Fruit fly (Drosophila melanogaster): ENCODE data around the gene CG8372.

DNA sequence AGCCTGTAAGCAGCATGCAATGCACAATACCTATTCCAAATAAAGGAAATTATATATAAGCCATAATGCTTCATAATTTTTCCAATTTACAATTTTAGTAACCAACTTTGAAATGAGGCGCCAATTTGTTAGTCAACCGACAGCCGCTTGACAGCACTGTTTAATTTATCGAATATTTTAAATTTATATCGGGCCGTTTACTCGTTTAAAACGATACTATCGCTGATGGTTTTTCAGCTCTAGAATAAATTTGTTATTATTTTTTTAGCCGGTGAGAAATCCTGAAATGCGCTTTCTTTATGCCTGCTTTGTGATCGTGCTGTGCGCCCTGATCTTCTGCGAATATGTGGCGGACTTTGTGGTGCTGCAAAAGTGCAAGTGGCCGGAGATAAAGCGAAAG, 13.9 kb downstream of the CG8372 start, which contains the start of gene PGAP5:
- peak; percentile 59 for TF ChIP-seq Crg-1 (GFP tag; optimal IDR thresholded peaks at IDR 0.05)
- no peak for TF ChIP-seq toe (GFP tag; optimal IDR thresholded peaks at IDR 0.05)
- TF ChIP-seq CG7045 (GFP tag; optimal IDR thresholded peaks at IDR 0.05): no peak
- TF ChIP-seq CG5204 (GFP tag; optimal IDR thresholded peaks at IDR 0.05): no peak
- TF ChIP-seq bab1 (GFP tag; optimal IDR thresholded peaks at IDR 0.05): peak; percentile 21
- TF ChIP-seq CG12768 (GFP tag; optimal IDR thresholded peaks at IDR 0.05): no peak
- TF ChIP-seq pad (GFP tag; optimal IDR thresholded peaks at IDR 0.05): peak; percentile 51
- no peak for TF ChIP-seq Hr96 (GFP tag; optimal IDR thresholded peaks at IDR 0.05)
- no peak for TF ChIP-seq kay (GFP tag; ENCODE audit: borderline replicate concordance)
- peak; percentile 60 for TF ChIP-seq CG7101 (tag; optimal IDR thresholded peaks at IDR 0.05)

Measured in whole organism, adult.